Worm (Caenorhabditis elegans) whole organism, L2 larva: Measurements from ENCODE around the gene mct-3.

Source experiments
- C34F6.9 ChIP-seq: fragments of 150-350 bp; optimal IDR thresholded peaks from 2 replicates; lab custom pipeline; 2014; ENCODE audit warnings: missing biosample characterization, missing genetic modification characterization
- F13H6.1 ChIP-seq: sonication (generic microtip); optimal IDR thresholded peaks from 2 replicates; lab custom pipeline; 2016; ENCODE audit warnings: missing genetic modification characterization, missing compliant biosample characterization
- R02D3.7 ChIP-seq: fragments of 150-350 bp; optimal IDR thresholded peaks from 2 replicates; lab custom pipeline; 2014; ENCODE audit warnings: missing biosample characterization, missing genetic modification characterization
- Y55F3AM.14 ChIP-seq: fragments of 200-800 bp; sonication (Bioruptor generic); optimal IDR thresholded peaks from 2 replicates; lab custom pipeline; 2018; ENCODE audit warnings: mild to moderate bottlenecking, missing genetic modification characterization, missing compliant biosample characterization
- ZK546.5 ChIP-seq: sonication (generic microtip); optimal IDR thresholded peaks from 2 replicates; lab custom pipeline; 2017; ENCODE audit warnings: missing biosample characterization, missing genetic modification characterization
- alr-1 ChIP-seq: fragments of 150-350 bp; optimal IDR thresholded peaks from 2 replicates; lab custom pipeline; 2014; ENCODE audit warnings: missing biosample characterization, missing genetic modification characterization
- aly-2 ChIP-seq: fragments of 150-350 bp; optimal IDR thresholded peaks from 2 replicates; lab custom pipeline; 2014; ENCODE audit warnings: missing biosample characterization, missing genetic modification characterization
- blmp-1 ChIP-seq: sonication (generic microtip); optimal IDR thresholded peaks from 2 replicates; lab custom pipeline; 2017; ENCODE audit warnings: missing genetic modification characterization, mild to moderate bottlenecking, missing compliant biosample characterization, antibody characterized with exemption, moderate library complexity; ENCODE audit not compliant: insufficient read depth
- ceh-16 ChIP-seq: fragments of 150-350 bp; optimal IDR thresholded peaks from 2 replicates; lab custom pipeline; 2014; ENCODE audit warnings: missing biosample characterization, missing genetic modification characterization
- fos-1 ChIP-seq: fragments of 150-350 bp; optimal IDR thresholded peaks from 2 replicates; lab custom pipeline; 2014; ENCODE audit warnings: missing biosample characterization, missing genetic modification characterization
- gmeb-1 ChIP-seq: fragments of 150-350 bp; optimal IDR thresholded peaks from 2 replicates; lab custom pipeline; 2014; ENCODE audit warnings: missing biosample characterization, missing genetic modification characterization
- lin-11 ChIP-seq: fragments of 150-350 bp; sonication (generic microtip); optimal IDR thresholded peaks from 2 replicates; lab custom pipeline; 2014; ENCODE audit warnings: missing biosample characterization, missing genetic modification characterization, inconsistent platforms, mixed read lengths
- lin-39 ChIP-seq: fragments of 150-350 bp; optimal IDR thresholded peaks from 2 replicates; lab custom pipeline; 2014; ENCODE audit warnings: missing biosample characterization, missing genetic modification reagents, missing genetic modification characterization
- lsy-2 ChIP-seq, 2 experiments: fragments of 150-350 bp in 1 of 2; sonication (generic microtip) in 1 of 2; optimal IDR thresholded peaks; 2 replicates each; lab custom pipeline; 2014 to 2017; ENCODE audit warnings: missing biosample characterization in 2 of 2, missing genetic modification characterization in 2 of 2
- mab-5 ChIP-seq: fragments of 150-350 bp; optimal IDR thresholded peaks from 2 replicates; lab custom pipeline; 2014; ENCODE audit warnings: missing biosample characterization, missing genetic modification characterization
- nhr-10 ChIP-seq: sonication (generic microtip); optimal IDR thresholded peaks from 2 replicates; lab custom pipeline; 2017; ENCODE audit warnings: missing biosample characterization, missing genetic modification characterization
- nhr-129 ChIP-seq: fragments of 150-350 bp; optimal IDR thresholded peaks from 2 replicates; lab custom pipeline; 2014; ENCODE audit warnings: missing biosample characterization, missing genetic modification characterization
- nhr-21 ChIP-seq: fragments of 150-350 bp; optimal IDR thresholded peaks from 2 replicates; lab custom pipeline; 2014; ENCODE audit warnings: missing biosample characterization, missing genetic modification characterization
- nhr-237 ChIP-seq: fragments of 150-350 bp; optimal IDR thresholded peaks from 2 replicates; lab custom pipeline; 2014; ENCODE audit warnings: missing biosample characterization, missing genetic modification characterization
- nhr-25 ChIP-seq: fragments of 150-350 bp; sonication (generic microtip); optimal IDR thresholded peaks from 3 replicates; lab custom pipeline; 2014; ENCODE audit warnings: missing biosample characterization, missing genetic modification characterization
- nhr-6 ChIP-seq: fragments of 150-350 bp; optimal IDR thresholded peaks from 2 replicates; lab custom pipeline; 2014; ENCODE audit warnings: missing biosample characterization, missing genetic modification characterization
- sem-4 ChIP-seq: fragments of 150-350 bp; optimal IDR thresholded peaks from 2 replicates; lab custom pipeline; 2014; ENCODE audit warnings: missing biosample characterization, missing genetic modification reagents, missing genetic modification characterization
- skn-1 ChIP-seq: sonication (generic microtip); optimal IDR thresholded peaks from 2 replicates; lab custom pipeline; 2017; ENCODE audit warnings: missing biosample characterization, missing genetic modification characterization
- sma-3 ChIP-seq: sonication (generic microtip); optimal IDR thresholded peaks from 2 replicates; lab custom pipeline; 2016; ENCODE audit warnings: missing genetic modification reagents, missing genetic modification characterization, missing compliant biosample characterization
- sma-9 ChIP-seq, 2 experiments: fragments of 150-350 bp in 1 of 2; sonication (generic microtip) in 1 of 2; optimal IDR thresholded peaks; 2 replicates each; lab custom pipeline; 2014 to 2016; ENCODE audit warnings: missing genetic modification characterization in 2 of 2, mild to moderate bottlenecking in 1 of 2, missing biosample characterization in 1 of 2, missing compliant biosample characterization in 1 of 2, missing genetic modification reagents in 1 of 2, moderate library complexity in 1 of 2
- snpc-4 ChIP-seq: fragments of 150-350 bp; optimal IDR thresholded peaks from 2 replicates; lab custom pipeline; 2014; ENCODE audit warnings: missing biosample characterization, missing genetic modification characterization
- unc-62 ChIP-seq: fragments of 150-350 bp; optimal IDR thresholded peaks from 2 replicates; lab custom pipeline; 2014; ENCODE audit warnings: missing biosample characterization, missing genetic modification reagents, missing genetic modification characterization
- zag-1 ChIP-seq: fragments of 150-350 bp; optimal IDR thresholded peaks from 2 replicates; lab custom pipeline; 2014; ENCODE audit warnings: missing biosample characterization, missing genetic modification characterization
- ztf-1 ChIP-seq: fragments of 200-800 bp; sonication (Bioruptor generic); conservative IDR thresholded peaks from 2 replicates; pipeline ENCODE4 v1.3.6; 2022; ENCODE audit warnings: missing genetic modification characterization, missing compliant biosample characterization
- ztf-11 ChIP-seq: sonication (generic microtip); optimal IDR thresholded peaks from 2 replicates; lab custom pipeline; 2017; ENCODE audit warnings: missing biosample characterization, missing genetic modification characterization
- ztf-4 ChIP-seq: fragments of 150-350 bp; optimal IDR thresholded peaks from 2 replicates; lab custom pipeline; 2014; ENCODE audit warnings: missing biosample characterization, missing genetic modification characterization

mct-3 gene

DNA sequence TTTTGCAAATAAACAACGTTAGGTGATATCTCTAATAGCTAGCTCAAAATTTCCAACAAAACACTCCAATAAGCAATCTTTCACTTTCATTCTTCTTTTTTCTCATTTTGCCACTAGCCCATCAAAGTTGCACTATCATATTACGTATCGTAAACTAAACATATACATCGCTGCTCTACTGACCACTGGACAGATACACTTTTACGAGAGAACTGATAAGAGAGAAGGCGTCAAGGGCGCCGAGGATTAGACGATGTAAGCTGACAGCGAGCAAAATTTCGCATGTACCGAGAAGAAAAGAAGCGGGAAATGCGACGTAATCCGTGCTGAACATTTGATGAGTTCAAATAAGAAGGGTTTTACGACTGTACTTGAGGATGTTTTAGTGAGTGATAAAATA lies 1.1 kb upstream of the mct-3 start:
- TF ChIP-seq fos-1 (tag; lab: Kevin White, UChicago) (peak; percentile 6), Y55F3AM.14 (no peak)

DNA sequence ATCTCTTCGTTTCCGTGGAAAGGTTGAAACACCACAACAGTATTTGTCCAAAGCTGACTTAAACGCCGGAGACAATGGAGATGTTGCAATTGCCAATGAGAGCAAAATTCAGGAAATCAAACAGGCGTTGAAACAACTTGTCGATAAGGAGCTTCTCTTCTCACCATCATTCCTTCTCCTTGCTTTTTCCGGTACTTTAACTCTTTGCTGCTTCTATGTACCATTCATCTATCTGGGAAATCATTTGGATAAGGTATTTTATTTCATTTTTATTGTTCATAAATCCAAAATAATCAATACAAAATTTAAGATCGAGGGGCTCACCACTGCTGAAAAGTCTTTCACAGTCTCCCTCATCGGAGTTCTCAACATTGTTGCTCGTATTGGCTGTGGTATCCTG lies 3.2 kb downstream of the mct-3 start:
- TF ChIP-seq sma-9 (GFP tag; optimal IDR thresholded peaks at IDR 0.05; lab: Kevin White, UChicago), result no peak
- no peak for TF ChIP-seq sma-9 (tag; optimal IDR thresholded peaks at IDR 0.05; lab: Kevin White, UChicago)
- TF ChIP-seq F13H6.1 (tag; lab: Kevin White, UChicago), result no peak
- no peak for TF ChIP-seq nhr-129
- no peak for TF ChIP-seq nhr-237 (tag; lab: Kevin White, UChicago)
- TF ChIP-seq gmeb-1 (tag; lab: Kevin White, UChicago), result no peak
- no peak for TF ChIP-seq nhr-10 (tag; lab: Kevin White, UChicago)
- TF ChIP-seq sem-4 (tag; lab: Kevin White, UChicago), result no peak
- no peak for TF ChIP-seq zag-1 (tag; lab: Kevin White, UChicago)
- no peak for TF ChIP-seq nhr-25
- TF ChIP-seq R02D3.7 (tag; lab: Kevin White, UChicago), result no peak
- TF ChIP-seq snpc-4 (tag; lab: Kevin White, UChicago), result no peak
- no peak for TF ChIP-seq lin-39 (tag; lab: Kevin White, UChicago)
- no peak for TF ChIP-seq mab-5 (tag; lab: Kevin White, UChicago)
- no peak for TF ChIP-seq nhr-6
- TF ChIP-seq lin-11 (tag; lab: Kevin White, UChicago), result no peak
- no peak for TF ChIP-seq nhr-21 (tag; lab: Kevin White, UChicago)
- no peak for TF ChIP-seq sma-3 (GFP tag; lab: Kevin White, UChicago)
- TF ChIP-seq unc-62 (GFP tag; lab: Kevin White, UChicago), result no peak
- no peak for TF ChIP-seq Y55F3AM.14
- TF ChIP-seq, all 48 proteins: peak for 0

DNA sequence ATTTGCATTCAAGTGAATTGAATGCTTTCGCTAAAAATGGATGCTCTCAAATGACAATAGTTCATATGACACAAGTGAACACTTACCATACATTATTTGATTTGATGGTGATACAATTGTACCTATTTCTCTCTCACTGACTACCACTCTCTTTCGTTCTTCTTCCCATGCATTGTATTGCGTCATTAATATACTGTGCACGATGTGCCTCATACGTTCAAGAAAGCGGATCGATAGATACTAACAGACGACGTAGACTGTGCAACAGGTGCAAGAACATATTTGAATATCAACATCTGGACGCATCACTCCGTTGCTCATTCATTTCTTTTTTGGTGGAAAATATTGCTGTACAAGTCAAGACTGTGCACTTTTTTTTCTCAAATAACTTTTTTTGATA lies 6.0 kb downstream of the mct-3 start, which contains the start of gene M03B6.4:
TSS of gene M03B6.4 (plus strand) at position 149 of the 400 bp plus-strand sequence.
- TF ChIP-seq skn-1 (tag; lab: Kevin White, UChicago) (no peak), nhr-129 (peak; percentile 44)
- TF ChIP-seq, all 48 proteins: peak for 1

DNA sequence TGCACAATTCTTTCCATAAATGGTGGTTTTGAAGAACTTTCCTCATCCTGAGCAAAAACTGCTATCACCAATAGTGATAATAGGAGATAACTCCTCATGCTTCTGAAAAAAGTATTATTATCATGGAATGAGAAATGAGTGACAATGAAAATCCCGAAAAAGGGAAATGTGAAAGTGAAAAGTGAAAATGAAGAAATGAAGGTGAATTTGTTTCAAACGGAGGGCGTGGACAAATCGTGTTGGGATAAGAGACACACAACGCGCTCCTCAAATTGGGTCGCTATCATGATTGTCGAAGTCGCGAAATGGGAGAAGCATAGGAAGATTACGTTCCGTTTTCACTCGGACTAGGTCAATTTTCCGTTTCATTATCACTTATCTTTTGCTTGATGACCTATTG lies 11.5 kb downstream of the mct-3 start, which contains the start of gene M03B6.3:
TSS of gene M03B6.3 (minus strand) at position 102 of the 400 bp plus-strand sequence.
- TF ChIP-seq blmp-1 (tag; lab: Kevin White, UChicago), result peak; percentile 6
- no peak for TF ChIP-seq ztf-1 (GFP tag; lab: Robert Waterston, UW)

DNA sequence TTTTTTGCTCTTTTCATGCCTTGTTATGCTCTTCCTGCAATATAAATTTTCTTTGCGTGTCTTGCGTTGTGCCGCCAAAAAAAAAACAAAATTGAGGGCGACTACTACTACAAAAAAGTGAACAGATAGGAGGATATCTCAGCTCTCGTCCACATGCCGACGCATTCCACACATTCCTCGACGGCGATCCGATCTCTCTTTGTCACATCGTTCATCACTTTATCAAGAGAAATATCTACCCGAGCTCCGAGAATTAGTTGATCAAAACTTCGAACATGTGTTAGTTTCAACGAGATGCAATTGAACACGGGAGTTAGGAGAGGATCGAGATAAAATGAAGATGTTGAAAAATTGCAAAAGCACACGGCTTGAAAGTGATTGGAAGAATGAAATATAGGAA lies 18.4 kb downstream of the mct-3 start:
- TF ChIP-seq sma-9 (GFP tag; optimal IDR thresholded peaks at IDR 0.05; lab: Kevin White, UChicago) (peak; percentile 51), sma-9 (tag; optimal IDR thresholded peaks at IDR 0.05; lab: Kevin White, UChicago) (no peak), ztf-4 (tag; lab: Kevin White, UChicago) (no peak)

DNA sequence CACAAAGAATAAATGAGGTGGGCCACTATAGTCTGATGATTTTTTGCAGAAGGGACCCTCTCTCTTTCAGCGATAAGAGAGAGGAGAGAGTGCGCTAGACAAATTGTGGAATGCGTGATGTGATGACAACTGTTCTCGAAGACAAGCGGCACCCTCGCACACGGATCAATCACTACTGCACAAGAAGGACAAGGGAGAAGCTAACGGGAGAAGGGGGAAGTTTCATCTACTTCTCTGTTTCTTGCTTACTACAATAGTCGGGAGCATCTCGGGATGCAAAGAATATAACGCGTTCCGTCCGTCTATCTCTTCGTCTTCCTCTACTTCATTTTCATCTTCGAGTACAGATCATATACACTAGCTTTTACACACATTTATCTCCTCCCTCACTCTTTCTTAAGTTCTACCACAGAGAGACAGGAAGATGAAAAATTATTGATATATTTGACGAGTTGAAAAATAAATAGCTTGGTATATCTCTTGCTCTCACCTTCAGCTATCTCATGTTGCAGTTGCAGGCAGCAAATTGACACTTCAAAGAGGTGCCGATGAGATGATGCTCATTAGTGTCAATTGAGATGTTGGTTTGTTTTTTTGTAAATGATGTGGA lies 20.7 kb downstream of the mct-3 start:
- TF ChIP-seq ceh-16 (tag; lab: Kevin White, UChicago) (no peak), F13H6.1 (tag; lab: Kevin White, UChicago) (peak; percentile 80), sma-9 (GFP tag; optimal IDR thresholded peaks at IDR 0.05; lab: Kevin White, UChicago) (peak; percentile 63), sma-9 (tag; optimal IDR thresholded peaks at IDR 0.05; lab: Kevin White, UChicago) (no peak), ztf-11 (tag; lab: Kevin White, UChicago) (no peak), fos-1 (tag; lab: Kevin White, UChicago) (no peak), C34F6.9 (peak; percentile 6), lsy-2 (tag; optimal IDR thresholded peaks at IDR 0.05; lab: Kevin White, UChicago) (no peak), nhr-129 (peak; percentile 40), sem-4 (tag; lab: Kevin White, UChicago) (peak; percentile 9), mab-5 (tag; lab: Kevin White, UChicago) (peak; percentile 1)

DNA sequence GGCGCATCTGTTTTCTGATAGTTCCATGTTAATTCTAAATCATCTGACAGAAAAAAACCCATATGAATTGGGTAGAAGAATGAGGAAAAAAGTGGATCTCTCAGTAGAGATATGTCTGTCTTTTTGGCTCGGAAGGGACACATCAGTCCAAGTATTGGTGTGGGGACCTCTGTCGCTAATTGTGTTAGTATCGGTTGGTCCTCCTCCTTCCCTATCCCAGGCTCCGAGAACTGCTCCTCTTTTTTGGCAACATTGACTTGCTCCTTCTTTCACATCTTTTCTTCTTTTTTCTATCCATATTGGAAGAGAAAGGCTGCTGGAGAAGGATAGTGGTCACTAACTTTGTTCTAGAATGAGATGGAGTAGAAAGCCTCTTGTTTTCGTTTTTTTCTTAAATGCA lies 23.2 kb downstream of the mct-3 start:
- TF ChIP-seq nhr-21 (tag; lab: Kevin White, UChicago), result no peak
- TF ChIP-seq alr-1 (tag; lab: Kevin White, UChicago), result no peak
- no peak for TF ChIP-seq lin-39 (tag; lab: Kevin White, UChicago)
- no peak for TF ChIP-seq ZK546.5 (tag; lab: Kevin White, UChicago)
- TF ChIP-seq aly-2 (tag; lab: Kevin White, UChicago), result no peak
- TF ChIP-seq, all 48 proteins: peak for 0
